Fruit fly (Drosophila melanogaster) whole organism, embryonic: ENCODE data around the gene Kdm5.

ENCODE experiments used
- ATbp ChIP-seq: fragments of 200-800 bp; sonication (Bioruptor generic); optimal IDR thresholded peaks from 2 replicates; lab custom pipeline; 2017; ENCODE audit warnings: missing biosample characterization, mild to moderate bottlenecking, missing genetic modification characterization, missing genetic modification reagents
- CG10274 ChIP-seq: fragments of 200-800 bp; sonication (Bioruptor generic); optimal IDR thresholded peaks from 3 replicates; lab custom pipeline; 2017; ENCODE audit warnings: missing biosample characterization, mild to moderate bottlenecking, missing genetic modification characterization
- CG10565 ChIP-seq: fragments of 200-800 bp; sonication (Bioruptor generic); optimal IDR thresholded peaks from 3 replicates; lab custom pipeline; 2016; ENCODE audit warnings: missing biosample characterization, mild to moderate bottlenecking, missing genetic modification characterization
- CG10654 ChIP-seq: fragments of 200-800 bp; sonication (Bioruptor generic); optimal IDR thresholded peaks from 2 replicates; lab custom pipeline; 2016; ENCODE audit warnings: missing biosample characterization, missing genetic modification characterization
- CG11398 ChIP-seq: fragments of 200-800 bp; sonication (Bioruptor generic); optimal IDR thresholded peaks from 2 replicates; lab custom pipeline; 2016; ENCODE audit warnings: missing biosample characterization, missing genetic modification characterization
- CG11560 ChIP-seq: fragments of 200-800 bp; sonication (Bioruptor generic); IDR thresholded peaks from 3 replicates; pipeline ENCODE4 v1.3.6; 2022; ENCODE audit warnings: missing biosample characterization, missing genetic modification characterization
- CG17568 ChIP-seq: fragments of 200-800 bp; sonication (Bioruptor generic); optimal IDR thresholded peaks from 2 replicates; lab custom pipeline; 2018; ENCODE audit warnings: missing biosample characterization, mild to moderate bottlenecking, missing genetic modification characterization, moderate library complexity
- CG17829 ChIP-seq: fragments of 200-800 bp; optimal IDR thresholded peaks from 2 replicates; lab custom pipeline; 2019; ENCODE audit warnings: missing biosample characterization, mild to moderate bottlenecking, missing genetic modification characterization, moderate library complexity
- CG2875 ChIP-seq: fragments of 200-800 bp; sonication (Bioruptor generic); optimal IDR thresholded peaks from 2 replicates; lab custom pipeline; 2017; ENCODE audit warnings: missing biosample characterization, mild to moderate bottlenecking, missing genetic modification characterization, missing genetic modification reagents
- CG31224 ChIP-seq: fragments of 200-800 bp; sonication (Bioruptor generic); IDR thresholded peaks from 2 replicates; pipeline ENCODE4 v1.3.6; 2022; ENCODE audit warnings: missing biosample characterization, missing genetic modification characterization
- CG4617 ChIP-seq: fragments of 200-800 bp; sonication (Bioruptor generic); optimal IDR thresholded peaks from 3 replicates; lab custom pipeline; 2016; ENCODE audit warnings: missing biosample characterization, missing genetic modification characterization, borderline replicate concordance
- CG6683 ChIP-seq: fragments of 200-800 bp; sonication (Bioruptor generic); optimal IDR thresholded peaks from 2 replicates; lab custom pipeline; 2017; ENCODE audit warnings: missing biosample characterization, mild to moderate bottlenecking, missing genetic modification characterization, missing genetic modification reagents
- CG7745 ChIP-seq: fragments of 200-800 bp; sonication (Bioruptor generic); optimal IDR thresholded peaks from 2 replicates; lab custom pipeline; 2018; ENCODE audit warnings: missing biosample characterization, mild to moderate bottlenecking, missing genetic modification characterization, moderate library complexity
- CG8281 ChIP-seq: fragments of 200-800 bp; sonication (Bioruptor generic); optimal IDR thresholded peaks from 2 replicates; lab custom pipeline; 2018; ENCODE audit warnings: missing biosample characterization, mild to moderate bottlenecking, missing genetic modification characterization, moderate library complexity
- CG8388 ChIP-seq: fragments of 200-800 bp; sonication (Bioruptor generic); optimal IDR thresholded peaks from 2 replicates; lab custom pipeline; 2019; ENCODE audit warnings: missing biosample characterization, mild to moderate bottlenecking, missing genetic modification characterization, moderate library complexity
- CG8478 ChIP-seq: fragments of >200 bp; optimal IDR thresholded peaks from 2 replicates; lab custom pipeline; 2018
- Doc3 ChIP-seq: fragments of 200-800 bp; sonication (Bioruptor generic); IDR thresholded peaks from 3 replicates; pipeline ENCODE4 v1.3.6; 2022; ENCODE audit warnings: missing biosample characterization, missing genetic modification characterization; ENCODE audit not compliant: partially characterized antibody
- Fer1 ChIP-seq: fragments of 200-800 bp; sonication (Bioruptor generic); optimal IDR thresholded peaks from 2 replicates; lab custom pipeline; 2017; ENCODE audit warnings: missing biosample characterization, mild to moderate bottlenecking, missing genetic modification characterization
- Fer2 ChIP-seq: fragments of 200-800 bp; sonication (Bioruptor generic); optimal IDR thresholded peaks from 2 replicates; lab custom pipeline; 2018; ENCODE audit warnings: missing biosample characterization, mild to moderate bottlenecking, missing genetic modification characterization, moderate library complexity
- HLH54F ChIP-seq: fragments of 200-800 bp; sonication (Bioruptor generic); optimal IDR thresholded peaks from 3 replicates; lab custom pipeline; 2016; ENCODE audit warnings: missing biosample characterization, missing genetic modification characterization
- HLHmδ ChIP-seq: fragments of 200-800 bp; sonication (Bioruptor generic); optimal IDR thresholded peaks from 2 replicates; lab custom pipeline; 2018; ENCODE audit warnings: missing biosample characterization, mild to moderate bottlenecking, missing genetic modification characterization, moderate library complexity
- Hr51 ChIP-seq, 2 experiments: fragments of 200-800 bp; sonication (Bioruptor generic); optimal IDR thresholded peaks; 2 replicates in 1 of 2; 3 replicates in 1 of 2; lab custom pipeline; 2016 to 2018; ENCODE audit warnings: missing biosample characterization in 2 of 2, missing genetic modification characterization in 2 of 2, mild to moderate bottlenecking in 1 of 2, moderate library complexity in 1 of 2
- Hsf ChIP-seq: fragments of 200-800 bp; sonication (Bioruptor generic); optimal IDR thresholded peaks from 3 replicates; lab custom pipeline; 2016; ENCODE audit warnings: missing biosample characterization, missing genetic modification characterization
- Jarid2 ChIP-seq: fragments of 200-800 bp; sonication (Bioruptor generic); optimal IDR thresholded peaks from 3 replicates; lab custom pipeline; 2017; ENCODE audit warnings: mild to moderate bottlenecking, missing biosample characterization, missing genetic modification reagents, missing genetic modification characterization
- Nf-YC ChIP-seq: fragments of 200-800 bp; optimal IDR thresholded peaks from 3 replicates; lab custom pipeline; 2019; ENCODE audit warnings: missing biosample characterization, mild to moderate bottlenecking, missing genetic modification characterization, moderate library complexity
- Opbp ChIP-seq: fragments of 200-800 bp; sonication (Bioruptor generic); IDR thresholded peaks from 3 replicates; pipeline ENCODE4 v1.3.6; 2022; ENCODE audit warnings: missing biosample characterization, missing genetic modification characterization; ENCODE audit not compliant: partially characterized antibody
- Pdp1 ChIP-seq, 2 experiments: fragments of 200-800 bp; sonication (Bioruptor generic); optimal IDR thresholded peaks; 3 replicates each; lab custom pipeline; 2016; ENCODE audit warnings: missing biosample characterization in 2 of 2, missing genetic modification characterization in 2 of 2, mild to moderate bottlenecking in 1 of 2, moderate library complexity in 1 of 2
- Poxn ChIP-seq: fragments of 200-800 bp; sonication (Bioruptor generic); IDR thresholded peaks from 2 replicates; pipeline ENCODE4 v1.3.6; 2022; ENCODE audit warnings: missing biosample characterization, missing genetic modification characterization
- Ravus ChIP-seq: fragments of 200-800 bp; sonication (Bioruptor generic); IDR thresholded peaks from 2 replicates; pipeline ENCODE4 v1.3.6; 2022; ENCODE audit warnings: missing biosample characterization, missing genetic modification characterization
- bsh ChIP-seq, 2 experiments: fragments of 200-800 bp; sonication (Bioruptor generic); optimal IDR thresholded peaks; 2 replicates each; lab custom pipeline; 2017 to 2018; ENCODE audit warnings: mild to moderate bottlenecking in 2 of 2, missing biosample characterization in 2 of 2, missing genetic modification characterization in 2 of 2, moderate library complexity in 1 of 2
- cg ChIP-seq: fragments of 200-800 bp; sonication (Bioruptor generic); optimal IDR thresholded peaks from 3 replicates; lab custom pipeline; 2019; ENCODE audit warnings: missing biosample characterization, mild to moderate bottlenecking, missing genetic modification characterization, moderate library complexity
- disco-r ChIP-seq: fragments of 200-800 bp; sonication (Bioruptor generic); optimal IDR thresholded peaks from 2 replicates; lab custom pipeline; 2016; ENCODE audit warnings: missing biosample characterization, missing genetic modification characterization
- ems ChIP-seq: fragments of 200-800 bp; sonication (Bioruptor generic); optimal IDR thresholded peaks from 3 replicates; lab custom pipeline; 2016; ENCODE audit warnings: missing biosample characterization, missing genetic modification characterization
- gro ChIP-seq: fragments of 200-800 bp; sonication (Bioruptor generic); optimal IDR thresholded peaks from 2 replicates; lab custom pipeline; 2016; ENCODE audit warnings: missing biosample characterization, missing genetic modification characterization
- gsb ChIP-seq: fragments of 200-800 bp; sonication (Bioruptor generic); IDR thresholded peaks from 2 replicates; pipeline ENCODE4 v1.3.6; 2022; ENCODE audit warnings: missing biosample characterization, missing genetic modification characterization
- h ChIP-seq: fragments of >200 bp; optimal IDR thresholded peaks from 2 replicates; lab custom pipeline; 2017
- hkb ChIP-seq, 2 experiments: fragments of 200-800 bp in 1 of 2; fragments of >200 bp in 1 of 2; sonication (Bioruptor generic) in 1 of 2; IDR thresholded peaks in 1 of 2; optimal IDR thresholded peaks in 1 of 2; 2 replicates each; pipeline versions ENCODE4 v1.3.6 to Lab custom; 2017 to 2022; ENCODE audit warnings: missing biosample characterization in 1 of 2, missing genetic modification characterization in 1 of 2
- jigr1 ChIP-seq: fragments of 200-800 bp; sonication (Bioruptor generic); IDR thresholded peaks from 3 replicates; pipeline ENCODE4 v1.3.6; 2022; ENCODE audit warnings: missing biosample characterization, missing genetic modification characterization
- kah ChIP-seq: fragments of 200-800 bp; sonication (Bioruptor generic); optimal IDR thresholded peaks from 2 replicates; lab custom pipeline; 2018; ENCODE audit warnings: missing biosample characterization, mild to moderate bottlenecking, missing genetic modification characterization
- lola ChIP-seq, 3 experiments: fragments of >200 bp in 2 of 3; fragments of 200-800 bp in 1 of 3; sonication (Bioruptor generic) in 1 of 3; optimal IDR thresholded peaks; 2 replicates each; lab custom pipeline; 2017 to 2019; ENCODE audit warnings: missing biosample characterization in 3 of 3, missing genetic modification characterization in 3 of 3, mild to moderate bottlenecking in 1 of 3, moderate library complexity in 1 of 3
- pb ChIP-seq: fragments of 200-800 bp; sonication (Bioruptor generic); optimal IDR thresholded peaks from 3 replicates; lab custom pipeline; 2016; ENCODE audit warnings: missing biosample characterization, missing genetic modification characterization
- peb ChIP-seq: fragments of 200-800 bp; sonication (Bioruptor generic); IDR thresholded peaks from 2 replicates; pipeline ENCODE4 v1.3.6; 2022; ENCODE audit warnings: missing biosample characterization, missing genetic modification characterization
- salm ChIP-seq: fragments of 200-800 bp; sonication (Bioruptor generic); optimal IDR thresholded peaks from 2 replicates; lab custom pipeline; 2018; ENCODE audit warnings: missing biosample characterization, mild to moderate bottlenecking, missing genetic modification characterization
- sc ChIP-seq, 3 experiments: fragments of >200 bp in 2 of 3; fragments of 200-800 bp in 1 of 3; sonication (Bioruptor generic) in 1 of 3; optimal IDR thresholded peaks; 2 replicates in 2 of 3; 3 replicates in 1 of 3; lab custom pipeline; 2017; ENCODE audit warnings: mild to moderate bottlenecking in 1 of 3, missing biosample characterization in 1 of 3, missing genetic modification characterization in 1 of 3, missing genetic modification reagents in 1 of 3
- slp2 ChIP-seq: fragments of 200-800 bp; sonication (Bioruptor generic); optimal IDR thresholded peaks from 2 replicates; lab custom pipeline; 2016; ENCODE audit warnings: missing biosample characterization, missing genetic modification characterization
- sr ChIP-seq: fragments of 200-800 bp; sonication (Bioruptor generic); IDR thresholded peaks from 3 replicates; pipeline ENCODE4 v1.3.6; 2022; ENCODE audit warnings: missing biosample characterization, missing genetic modification characterization
- ssp ChIP-seq: fragments of 200-800 bp; sonication (Bioruptor generic); IDR thresholded peaks from 2 replicates; pipeline ENCODE4 v1.3.6; 2022; ENCODE audit warnings: missing biosample characterization, missing genetic modification characterization
- trem ChIP-seq: fragments of 200-800 bp; optimal IDR thresholded peaks from 3 replicates; lab custom pipeline; 2019; ENCODE audit warnings: missing biosample characterization, mild to moderate bottlenecking, missing genetic modification characterization, moderate library complexity
- tx ChIP-seq: fragments of 200-800 bp; sonication (Bioruptor generic); optimal IDR thresholded peaks from 2 replicates; lab custom pipeline; 2016; ENCODE audit warnings: missing biosample characterization, missing genetic modification characterization

The Kdm5 gene

DNA sequence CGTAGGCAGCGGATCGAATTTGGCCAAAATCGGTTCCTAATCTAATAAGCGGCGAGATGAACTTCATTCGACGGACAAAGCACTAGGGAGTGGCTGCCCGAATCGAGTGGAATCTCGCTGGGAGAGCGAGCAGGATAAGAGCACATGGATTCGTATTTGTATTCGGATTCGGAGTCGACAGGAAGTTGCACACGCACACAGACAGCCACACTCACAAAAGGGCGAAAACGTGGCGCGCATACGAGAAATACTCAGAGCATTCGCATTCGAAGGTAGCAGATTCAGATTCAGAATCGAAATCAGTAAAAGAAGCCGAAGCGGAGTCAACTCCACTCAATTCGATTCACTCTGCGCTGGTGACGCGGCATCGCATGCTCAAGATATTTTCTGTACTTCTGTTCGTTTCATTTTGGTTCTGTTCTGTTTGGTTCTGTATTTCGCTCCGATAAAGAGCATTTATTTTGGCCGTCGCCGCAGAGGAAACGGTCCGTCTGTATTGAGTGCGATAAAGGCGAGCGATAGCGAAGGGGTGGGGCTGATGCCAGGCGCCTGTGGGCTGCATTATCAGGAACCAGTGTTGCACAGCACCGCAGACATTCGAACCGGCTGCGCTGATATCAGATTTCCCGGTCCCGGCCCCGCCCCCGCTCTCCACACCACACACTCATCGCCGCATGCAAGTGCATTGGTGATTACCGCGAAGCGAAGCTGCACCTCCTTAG lies 20.8 kb downstream of the Kdm5 start (continued):
- no peak for TF ChIP-seq Fer2
- TF ChIP-seq Fer1: peak; percentile 35
- no peak for TF ChIP-seq Jarid2 (GFP tag; lab: Kevin White, UChicago)
- TF ChIP-seq lola (GFP tag; optimal IDR thresholded peaks at IDR 0.05; lab: Kevin White, UChicago): no peak
- no peak for TF ChIP-seq sc (optimal IDR thresholded peaks at IDR 0.05; lab: Kevin White, UChicago)
- no peak for TF ChIP-seq sc (GFP tag; optimal IDR thresholded peaks at IDR 0.05; lab: Kevin White, UChicago)
- no peak for TF ChIP-seq CG11560 (tag; lab: Robert Waterston, UW)
- TF ChIP-seq CG2875 (GFP tag; lab: Kevin White, UChicago): peak; percentile 0
- TF ChIP-seq Doc3 (GFP tag; lab: Robert Waterston, UW): no peak
- TF ChIP-seq ssp (GFP tag; lab: Robert Waterston, UW): no peak
- TF ChIP-seq CG4617 (GFP tag; lab: Kevin White, UChicago): no peak
- no peak for TF ChIP-seq CG10565
- TF ChIP-seq Opbp: no peak
- no peak for TF ChIP-seq Hr51 (GFP tag; optimal IDR thresholded peaks at IDR 0.05; lab: Kevin White, UChicago)
- TF ChIP-seq trem (tag; lab: Kevin White, UChicago): no peak
- TF ChIP-seq disco-r (GFP tag; lab: Kevin White, UChicago): no peak
- TF ChIP-seq CG17568 (GFP tag; lab: Kevin White, UChicago): no peak
- no peak for TF ChIP-seq jigr1
- TF ChIP-seq bsh (GFP tag; optimal IDR thresholded peaks at IDR 0.05; lab: Kevin White, UChicago): no peak
- no peak for TF ChIP-seq Pdp1 (GFP tag; optimal IDR thresholded peaks at IDR 0.05; lab: Kevin White, UChicago)
- TF ChIP-seq h: peak; percentile 45
- TF ChIP-seq CG8478 (lab: Kevin White, UChicago): peak; percentile 34
- peak; percentile 12 for TF ChIP-seq Nf-YC (tag; lab: Kevin White, UChicago)
- no peak for TF ChIP-seq HLH54F (GFP tag; lab: Kevin White, UChicago)
- no peak for TF ChIP-seq CG17829
- no peak for TF ChIP-seq CG8388 (GFP tag; lab: Kevin White, UChicago)
- TF ChIP-seq slp2 (GFP tag; lab: Kevin White, UChicago): no peak
- no peak for TF ChIP-seq CG11398 (GFP tag; lab: Kevin White, UChicago)
- no peak for TF ChIP-seq ATbp (GFP tag; lab: Kevin White, UChicago)
- TF ChIP-seq Hsf (GFP tag; lab: Kevin White, UChicago): no peak
- no peak for TF ChIP-seq peb
- TF ChIP-seq sr (GFP tag; lab: Robert Waterston, UW): no peak
- no peak for TF ChIP-seq pb
- TF ChIP-seq salm (tag; lab: Kevin White, UChicago): no peak
- no peak for TF ChIP-seq CG6683 (GFP tag; lab: Kevin White, UChicago)
- no peak for TF ChIP-seq Ravus (GFP tag; lab: Robert Waterston, UW)
- no peak for TF ChIP-seq CG8281 (tag; lab: Kevin White, UChicago)
- TF ChIP-seq CG10654 (GFP tag; lab: Kevin White, UChicago): no peak
- no peak for TF ChIP-seq CG31224 (GFP tag; lab: Robert Waterston, UW)
- TF ChIP-seq Poxn (GFP tag; lab: Robert Waterston, UW): no peak
- TF ChIP-seq gsb (GFP tag; lab: Robert Waterston, UW): no peak
- TF ChIP-seq CG7745 (tag; lab: Kevin White, UChicago): no peak
- TF ChIP-seq kah (GFP tag; lab: Kevin White, UChicago): no peak
- no peak for TF ChIP-seq hkb (optimal IDR thresholded peaks at IDR 0.05; lab: Kevin White, UChicago)
- TF ChIP-seq hkb (GFP tag; IDR thresholded peaks at IDR 0.05; lab: Robert Waterston, UW): no peak
- no peak for TF ChIP-seq gro (GFP tag; lab: Kevin White, UChicago)
- TF ChIP-seq cg: peak; percentile 22
- TF ChIP-seq ems (GFP tag; lab: Kevin White, UChicago): no peak
- no peak for TF ChIP-seq CG10274 (GFP tag; lab: Kevin White, UChicago)
- TF ChIP-seq HLHmδ (GFP tag; lab: Kevin White, UChicago): peak; percentile 45
- no peak for TF ChIP-seq tx
